Worm (Caenorhabditis elegans): ENCODE measurements around the gene C01F1.6.
A peak's percentile ranks its signal among the peaks of the same experiment; 100 is the strongest.

The C01F1.6 gene

DNA sequence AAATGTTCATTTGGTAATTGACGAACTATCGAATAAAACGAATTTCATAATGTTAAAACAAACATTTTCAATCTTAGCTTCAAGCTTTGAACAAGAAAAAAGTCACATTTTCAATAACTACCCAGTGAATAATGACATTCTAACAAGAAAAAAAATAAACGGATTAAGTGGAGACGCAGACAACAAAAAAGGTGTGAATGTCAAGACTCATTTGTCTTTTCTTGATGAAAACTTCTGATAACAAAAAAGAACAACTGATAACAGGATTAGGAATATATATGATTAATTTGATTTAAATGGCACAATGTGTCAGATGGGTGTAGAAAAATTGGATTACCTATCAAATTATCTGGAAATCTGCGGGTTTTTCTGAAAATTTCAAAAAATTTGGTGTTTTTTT lies 561 bp upstream of the C01F1.6 start:
- TF ChIP-seq mep-1 (tag; optimal IDR thresholded peaks at IDR 0.05) = no peak
- TF ChIP-seq sem-2 (GFP tag; optimal IDR thresholded peaks at IDR 0.05) = no peak
- no peak for TF ChIP-seq drap-1 (GFP tag; optimal IDR thresholded peaks at IDR 0.05)
- no peak for TF ChIP-seq lin-32 (GFP tag; optimal IDR thresholded peaks at IDR 0.05)
- TF ChIP-seq blmp-1 (tag; optimal IDR thresholded peaks at IDR 0.05) = no peak
- peak; percentile 27 for TF ChIP-seq elt-1 (tag; optimal IDR thresholded peaks at IDR 0.05; ENCODE audit: borderline replicate concordance, insufficient read depth)
- TF ChIP-seq flh-1 (GFP tag; optimal IDR thresholded peaks at IDR 0.05) = no peak
- TF ChIP-seq nhr-28 (tag; optimal IDR thresholded peaks at IDR 0.05) = no peak
- no peak for TF ChIP-seq elt-3 (tag; optimal IDR thresholded peaks at IDR 0.05)
- peak; percentile 18 for TF ChIP-seq ces-1 (GFP tag; optimal IDR thresholded peaks at IDR 0.05)

ce11 chrII:4286921-4287320 lies 1.1 kb downstream of the C01F1.6 start:
- TF ChIP-seq elt-3 (tag; optimal IDR thresholded peaks at IDR 0.05) = no peak
- no peak for TF ChIP-seq lin-13 (tag; optimal IDR thresholded peaks at IDR 0.05)
- no peak for TF ChIP-seq tbx-8 (GFP tag; optimal IDR thresholded peaks at IDR 0.05)
- TF ChIP-seq M03D4.4 (tag; optimal IDR thresholded peaks at IDR 0.05) = no peak
- no peak for TF ChIP-seq cnd-1 (tag; optimal IDR thresholded peaks at IDR 0.05)
- no peak for TF ChIP-seq mls-2 (tag; optimal IDR thresholded peaks at IDR 0.05)
- no peak for TF ChIP-seq nhr-76 (tag; optimal IDR thresholded peaks at IDR 0.05)
- no peak for TF ChIP-seq drap-1 (GFP tag; optimal IDR thresholded peaks at IDR 0.05)
- no peak for TF ChIP-seq elt-1 (tag; optimal IDR thresholded peaks at IDR 0.05; ENCODE audit: borderline replicate concordance, insufficient read depth)
- no peak for TF ChIP-seq sem-2 (GFP tag; optimal IDR thresholded peaks at IDR 0.05)
- TF ChIP-seq hlh-1 (tag; optimal IDR thresholded peaks at IDR 0.05) = no peak
- TF ChIP-seq bed-3 (GFP tag; optimal IDR thresholded peaks at IDR 0.05) = no peak
- no peak for TF ChIP-seq mep-1 (tag; optimal IDR thresholded peaks at IDR 0.05)
- no peak for TF ChIP-seq lin-32 (GFP tag; optimal IDR thresholded peaks at IDR 0.05)
- TF ChIP-seq zip-8 (tag; optimal IDR thresholded peaks at IDR 0.05) = no peak
- no peak for TF ChIP-seq lsy-2 (tag; optimal IDR thresholded peaks at IDR 0.05)
- no peak for TF ChIP-seq ceh-83 (GFP tag; optimal IDR thresholded peaks at IDR 0.05)
- TF ChIP-seq snpc-4 (tag; optimal IDR thresholded peaks at IDR 0.05) = no peak
- no peak for TF ChIP-seq nhr-28 (tag; optimal IDR thresholded peaks at IDR 0.05)

- no peak for TF ChIP-seq tbx-8 (GFP tag; optimal IDR thresholded peaks at IDR 0.05)
- TF ChIP-seq elt-1 (tag; optimal IDR thresholded peaks at IDR 0.05; ENCODE audit: borderline replicate concordance, insufficient read depth) = no peak
- TF ChIP-seq pha-4 (tag; optimal IDR thresholded peaks at IDR 0.05) = no peak
- TF ChIP-seq ces-1 (GFP tag; optimal IDR thresholded peaks at IDR 0.05) = no peak
- TF ChIP-seq nhr-76 (tag; optimal IDR thresholded peaks at IDR 0.05) = no peak
- TF ChIP-seq elt-3 (tag; optimal IDR thresholded peaks at IDR 0.05) = no peak
- no peak for TF ChIP-seq nhr-2 (tag; optimal IDR thresholded peaks at IDR 0.05)
- TF ChIP-seq nhr-12 (tag; optimal IDR thresholded peaks at IDR 0.05) = no peak
- TF ChIP-seq sptf-1 (tag; optimal IDR thresholded peaks at IDR 0.05) = no peak
- no peak for TF ChIP-seq M03D4.4 (tag; optimal IDR thresholded peaks at IDR 0.05)
- TF ChIP-seq mls-2 (tag; optimal IDR thresholded peaks at IDR 0.05) = no peak
- no peak for TF ChIP-seq unc-120 (tag; optimal IDR thresholded peaks at IDR 0.05; ENCODE audit: poor library complexity, severe bottlenecking)
- TF ChIP-seq zip-8 (tag; optimal IDR thresholded peaks at IDR 0.05) = no peak
- no peak for TF ChIP-seq ceh-39 (tag; optimal IDR thresholded peaks at IDR 0.05)
- TF ChIP-seq mep-1 (tag; optimal IDR thresholded peaks at IDR 0.05) = no peak
- TF ChIP-seq ceh-83 (GFP tag; optimal IDR thresholded peaks at IDR 0.05) = no peak
- no peak for TF ChIP-seq hlh-1 (tag; optimal IDR thresholded peaks at IDR 0.05)
- TF ChIP-seq ham-2 (GFP tag; optimal IDR thresholded peaks at IDR 0.05) = no peak
- no peak for TF ChIP-seq ceh-43 (GFP tag; optimal IDR thresholded peaks at IDR 0.05)
These were observed 3.5 kb downstream of the C01F1.6 start for ce11 chrII:4284305-4285193.

ce11 chrII:4281743-4282142 lies 6.3 kb downstream of the C01F1.6 start, which contains the start of gene C01F1.5:
C01F1.5 (minus strand) TSS chrII:4281845.
- TF ChIP-seq tbx-8 (GFP tag; optimal IDR thresholded peaks at IDR 0.05) (no peak), snpc-4 (tag; optimal IDR thresholded peaks at IDR 0.05) (no peak), mls-2 (tag; optimal IDR thresholded peaks at IDR 0.05) (no peak)
